Fruit fly (Drosophila melanogaster): Measurements from ENCODE around the gene CG6769.

CG6769 gene

DNA sequence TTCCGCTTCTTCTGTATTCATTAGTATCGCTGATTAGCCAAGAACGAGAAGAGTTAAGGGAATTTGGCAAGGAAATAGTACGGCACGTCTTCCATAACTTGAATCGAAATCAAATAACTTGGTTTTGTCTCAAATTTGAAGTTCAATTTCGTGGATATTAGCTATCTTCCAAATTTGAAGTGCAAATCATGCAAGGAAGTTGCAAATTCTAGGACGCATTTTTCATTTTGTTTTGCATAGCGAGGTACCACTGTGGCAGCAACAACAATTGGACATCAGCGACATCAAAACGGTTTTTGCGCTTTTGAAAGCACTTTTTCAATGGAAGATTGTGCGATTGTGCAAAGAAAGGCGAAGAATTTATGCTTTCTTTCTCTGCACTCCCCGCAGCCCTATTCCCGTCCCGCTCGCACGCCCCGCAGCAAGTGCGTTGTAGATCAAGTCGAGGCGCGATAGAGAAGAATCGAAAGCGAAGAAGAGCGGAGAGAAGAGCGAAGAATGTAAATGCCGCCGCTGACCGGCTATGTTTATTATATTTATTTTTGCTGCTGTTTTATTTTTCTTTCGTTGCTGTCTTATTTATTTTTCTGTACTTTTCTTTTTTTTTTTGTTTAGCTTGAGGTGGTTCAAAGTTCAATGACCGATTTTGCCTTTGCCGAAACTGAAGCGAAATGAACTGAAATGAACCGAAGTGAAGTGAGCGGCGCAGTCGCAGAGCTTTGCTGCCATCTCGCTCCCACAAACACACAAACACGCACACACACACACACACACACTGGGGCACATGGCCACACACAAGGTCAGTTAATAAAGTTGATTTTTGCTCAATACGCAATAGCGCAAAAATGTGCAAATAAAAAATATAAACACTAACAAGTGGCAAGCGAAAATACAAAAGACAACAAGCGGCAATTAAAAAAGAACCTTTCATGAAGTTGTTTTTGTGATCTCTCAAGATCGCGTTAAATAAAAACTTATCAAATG, 20.6 kb downstream of the CG6769 start:
- TF ChIP-seq lola (GFP tag; optimal IDR thresholded peaks at IDR 0.05) (no peak), Dif (GFP tag; optimal IDR thresholded peaks at IDR 0.05; ENCODE audit: partially characterized antibody) (no peak), Myc (optimal IDR thresholded peaks at IDR 0.05) (no peak), foxo (GFP tag; optimal IDR thresholded peaks at IDR 0.05) (peak in 1 of 2 experiments; percentile 89), dl (GFP tag; optimal IDR thresholded peaks at IDR 0.05; ENCODE audit: insufficient read depth in 1 of 2, partially characterized antibody in 2 of 2) (no peak), woc (GFP tag; optimal IDR thresholded peaks at IDR 0.05) (peak; percentile 19), ey (GFP tag; optimal IDR thresholded peaks at IDR 0.05) (peak; percentile 85), h (GFP tag; optimal IDR thresholded peaks at IDR 0.05) (peak; percentile 81), GATAd (GFP tag; optimal IDR thresholded peaks at IDR 0.05) (no peak), psq (GFP tag; optimal IDR thresholded peaks at IDR 0.05) (peak; percentile 70), CG9705 (GFP tag; optimal IDR thresholded peaks at IDR 0.05) (peak; percentile 24), dsf (GFP tag; optimal IDR thresholded peaks at IDR 0.05; ENCODE audit: borderline replicate concordance) (no peak), rgr (GFP tag; optimal IDR thresholded peaks at IDR 0.05) (peak; percentile 80), CG32264 (GFP tag; optimal IDR thresholded peaks at IDR 0.05) (no peak), fru (GFP tag; optimal IDR thresholded peaks at IDR 0.05) (peak; percentile 80), Mio (GFP tag; optimal IDR thresholded peaks at IDR 0.05) (no peak), dmrt93B (GFP tag; optimal IDR thresholded peaks at IDR 0.05) (peak; percentile 39), sage (GFP tag; optimal IDR thresholded peaks at IDR 0.05) (peak; percentile 1), usp (GFP tag; optimal IDR thresholded peaks at IDR 0.05) (no peak), N (GFP tag; optimal IDR thresholded peaks at IDR 0.05) (no peak), CrebA (GFP tag; optimal IDR thresholded peaks at IDR 0.05; ENCODE audit: borderline replicate concordance) (peak; percentile 38), OdsH (GFP tag; optimal IDR thresholded peaks at IDR 0.05) (peak; percentile 47), Dfd (GFP tag; optimal IDR thresholded peaks at IDR 0.05) (peak; percentile 64), tai (GFP tag; optimal IDR thresholded peaks at IDR 0.05) (peak; percentile 38), Sp1 (GFP tag; optimal IDR thresholded peaks at IDR 0.05) (peak; percentile 35), HLH106 (tag; optimal IDR thresholded peaks at IDR 0.05) (peak; percentile 78), sv (GFP tag; optimal IDR thresholded peaks at IDR 0.05) (no peak), Jra (GFP tag; optimal IDR thresholded peaks at IDR 0.05) (no peak), br (GFP tag; optimal IDR thresholded peaks at IDR 0.05) (peak; percentile 74), Vsx2 (GFP tag; optimal IDR thresholded peaks at IDR 0.05; ENCODE audit: partially characterized antibody) (peak; percentile 5), Rel (GFP tag; optimal IDR thresholded peaks at IDR 0.05) (peak; percentile 9), Rel (tag; optimal IDR thresholded peaks at IDR 0.05) (peak; percentile 28), Hnf4 (GFP tag; optimal IDR thresholded peaks at IDR 0.05) (peak; percentile 57)

- TF ChIP-seq brk (GFP tag; optimal IDR thresholded peaks at IDR 0.05): no peak
- TF ChIP-seq Mio (GFP tag; optimal IDR thresholded peaks at IDR 0.05): no peak
- TF ChIP-seq usp (GFP tag; optimal IDR thresholded peaks at IDR 0.05): no peak
- no peak for TF ChIP-seq Hnf4 (GFP tag; optimal IDR thresholded peaks at IDR 0.05)
- TF ChIP-seq Dif (GFP tag; optimal IDR thresholded peaks at IDR 0.05; ENCODE audit: partially characterized antibody): no peak
- TF ChIP-seq psq (GFP tag; optimal IDR thresholded peaks at IDR 0.05): no peak
- TF ChIP-seq Vsx2 (GFP tag; optimal IDR thresholded peaks at IDR 0.05; ENCODE audit: partially characterized antibody): no peak
- no peak for TF ChIP-seq jim (GFP tag; optimal IDR thresholded peaks at IDR 0.05)
- TF ChIP-seq CG32264 (GFP tag; optimal IDR thresholded peaks at IDR 0.05): no peak
- no peak for TF ChIP-seq GATAd (GFP tag; optimal IDR thresholded peaks at IDR 0.05)
- no peak for TF ChIP-seq Hr78 (GFP tag; optimal IDR thresholded peaks at IDR 0.05)
- no peak for TF ChIP-seq Abd-B (GFP tag; optimal IDR thresholded peaks at IDR 0.05)
- no peak for TF ChIP-seq pan (optimal IDR thresholded peaks at IDR 0.05)
- no peak for TF ChIP-seq Myc (optimal IDR thresholded peaks at IDR 0.05)
- no peak for TF ChIP-seq woc (GFP tag; optimal IDR thresholded peaks at IDR 0.05)
- no peak for TF ChIP-seq h (GFP tag; optimal IDR thresholded peaks at IDR 0.05)
- TF ChIP-seq Sp1 (GFP tag; optimal IDR thresholded peaks at IDR 0.05): no peak
- TF ChIP-seq rgr (GFP tag; optimal IDR thresholded peaks at IDR 0.05): no peak
- no peak for TF ChIP-seq sage (GFP tag; optimal IDR thresholded peaks at IDR 0.05)
- TF ChIP-seq OdsH (GFP tag; optimal IDR thresholded peaks at IDR 0.05): no peak
These were observed 22.0 kb downstream of the CG6769 start for dm6 chrX:17882769-17883168.

Measured in whole organism, wandering third instar larva.